Worm (Caenorhabditis elegans) whole organism, L1 larva: ENCODE data around the gene F47B8.4.
"Not testable (repeated sequence)": the region's sequence is repeated elsewhere in the genome, so short reads cannot be mapped to it uniquely, and the experiment has no call there.

ENCODE experiments used
- aly-2 ChIP-seq: fragments of 150-350 bp; optimal IDR thresholded peaks from 2 replicates; lab custom pipeline; 2014; ENCODE audit warnings: missing biosample characterization, missing genetic modification characterization
- ama-1 ChIP-seq: fragments of 150-350 bp; optimal IDR thresholded peaks from 2 replicates; lab custom pipeline; 2014
- blmp-1 ChIP-seq: fragments of 150-350 bp; optimal IDR thresholded peaks from 2 replicates; lab custom pipeline; 2014; ENCODE audit warnings: missing biosample characterization, missing genetic modification characterization
- ceh-63 ChIP-seq: fragments of 200-800 bp; sonication (Bioruptor generic); optimal IDR thresholded peaks from 2 replicates; lab custom pipeline; 2018; ENCODE audit warnings: mild to moderate bottlenecking, missing genetic modification characterization, missing compliant biosample characterization
- ceh-82 ChIP-seq, 3 experiments: fragments of 150-350 bp in 1 of 3; sonication (generic microtip) in 2 of 3; optimal IDR thresholded peaks; 2 replicates each; lab custom pipeline; 2014 to 2017; ENCODE audit warnings: missing biosample characterization in 3 of 3, missing genetic modification characterization in 3 of 3
- ceh-90 ChIP-seq: sonication (generic microtip); optimal IDR thresholded peaks from 2 replicates; lab custom pipeline; 2016; ENCODE audit warnings: missing genetic modification characterization, missing compliant biosample characterization
- dpl-1 ChIP-seq, 3 experiments: fragments of 150-350 bp in 2 of 3; sonication (generic microtip) in 1 of 3; optimal IDR thresholded peaks; 2 replicates each; lab custom pipeline; 2014 to 2017; ENCODE audit warnings: missing biosample characterization in 3 of 3, missing genetic modification characterization in 3 of 3, missing genetic modification reagents in 3 of 3
- efl-1 ChIP-seq, 4 experiments: fragments of 150-350 bp; optimal IDR thresholded peaks in 3 of 4; peaks in 1 of 4; 1 replicate in 1 of 4; 2 replicates in 3 of 4; lab custom pipeline; 2014; ENCODE audit warnings: missing biosample characterization in 2 of 4, missing genetic modification characterization in 2 of 4, missing genetic modification reagents in 2 of 4
- efl-3 ChIP-seq: fragments of 200-800 bp; sonication (Bioruptor generic); optimal IDR thresholded peaks from 2 replicates; lab custom pipeline; 2018; ENCODE audit warnings: mild to moderate bottlenecking, missing genetic modification characterization, missing compliant biosample characterization
- elt-2 ChIP-seq: sonication (generic microtip); optimal IDR thresholded peaks from 2 replicates; lab custom pipeline; 2016; ENCODE audit warnings: missing genetic modification characterization, mild to moderate bottlenecking, inconsistent platforms, missing compliant biosample characterization, missing genetic modification reagents
- fkh-8 ChIP-seq: sonication (generic microtip); optimal IDR thresholded peaks from 2 replicates; lab custom pipeline; 2016; ENCODE audit warnings: mild to moderate bottlenecking, missing genetic modification characterization, missing compliant biosample characterization
- lin-15B ChIP-seq: fragments of 150-350 bp; sonication (generic microtip); optimal IDR thresholded peaks from 3 replicates; lab custom pipeline; 2014; ENCODE audit warnings: missing biosample characterization, missing genetic modification characterization
- lsy-2 ChIP-seq, 2 experiments: fragments of 150-350 bp; optimal IDR thresholded peaks; 2 replicates each; lab custom pipeline; 2014; ENCODE audit warnings: missing biosample characterization in 2 of 2, missing genetic modification characterization in 2 of 2
- mdl-1 ChIP-seq, 2 experiments: fragments of 150-350 bp; optimal IDR thresholded peaks; 2 replicates each; lab custom pipeline; 2014 to 2017; ENCODE audit warnings: missing biosample characterization in 2 of 2, missing genetic modification characterization in 2 of 2, inconsistent platforms in 1 of 2
- mef-2 ChIP-seq: fragments of 150-350 bp; optimal IDR thresholded peaks from 2 replicates; lab custom pipeline; 2014; ENCODE audit warnings: missing biosample characterization, missing genetic modification characterization
- nhr-11 ChIP-seq: fragments of 150-350 bp; optimal IDR thresholded peaks from 2 replicates; lab custom pipeline; 2014; ENCODE audit warnings: missing biosample characterization, missing genetic modification characterization
- nhr-19 ChIP-seq: fragments of 200-800 bp; sonication (Bioruptor generic); conservative IDR thresholded peaks from 2 replicates; pipeline ENCODE4 v1.3.6; 2022; ENCODE audit warnings: missing genetic modification characterization, missing compliant biosample characterization
- nhr-76 ChIP-seq: sonication (generic microtip); optimal IDR thresholded peaks from 2 replicates; lab custom pipeline; 2017; ENCODE audit warnings: missing biosample characterization, missing genetic modification characterization
- pqm-1 ChIP-seq: sonication (generic microtip); optimal IDR thresholded peaks from 3 replicates; lab custom pipeline; 2017; ENCODE audit warnings: missing biosample characterization, missing genetic modification characterization
- snpc-4 ChIP-seq: fragments of 150-350 bp; optimal IDR thresholded peaks from 2 replicates; lab custom pipeline; 2014; ENCODE audit warnings: missing biosample characterization, missing genetic modification characterization
- vab-15 ChIP-seq: sonication (generic microtip); optimal IDR thresholded peaks from 2 replicates; lab custom pipeline; 2017; ENCODE audit warnings: missing genotype, mild to moderate bottlenecking, missing genetic modification characterization, missing compliant biosample characterization
- xbp-1 ChIP-seq: sonication (generic microtip); optimal IDR thresholded peaks from 2 replicates; lab custom pipeline; 2016; ENCODE audit warnings: missing genetic modification characterization, missing compliant biosample characterization
- zip-4 ChIP-seq: fragments of 200-800 bp; sonication (Bioruptor generic); optimal IDR thresholded peaks from 2 replicates; lab custom pipeline; 2018; ENCODE audit warnings: mild to moderate bottlenecking, missing genetic modification characterization, moderate library complexity, missing compliant biosample characterization
- ztf-4 ChIP-seq: fragments of 150-350 bp; optimal IDR thresholded peaks from 2 replicates; lab custom pipeline; 2014; ENCODE audit warnings: missing biosample characterization, missing genetic modification characterization

The F47B8.4 gene

DNA sequence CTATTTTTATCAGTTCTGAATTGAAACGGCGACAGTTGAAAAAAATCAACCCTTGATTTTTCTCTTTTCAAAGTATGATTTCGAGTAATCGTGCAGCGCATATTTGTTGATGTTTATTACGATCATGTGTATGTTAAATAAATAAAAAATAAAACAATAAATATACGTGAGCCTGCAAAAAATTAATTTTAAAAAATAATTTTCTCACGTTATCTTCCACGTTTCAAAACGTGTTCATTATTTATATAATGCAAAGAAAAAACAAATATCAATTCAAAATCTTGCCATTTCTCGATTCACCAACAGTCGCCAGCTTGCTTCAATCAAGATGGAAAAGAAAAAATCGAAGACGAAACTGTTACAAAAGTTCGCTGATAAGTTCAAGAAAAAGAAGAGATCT, 41.2 kb downstream of the F47B8.4 start, which contains the start of gene F40G12.10:
Gene F40G12.10 (plus strand): TSS at position 301 of the 400 bp plus-strand sequence.
- no peak for TF ChIP-seq lin-15B (tag; lab: Kevin White, UChicago)
- TF ChIP-seq vab-15 (tag; lab: Kevin White, UChicago), result no peak
- TF ChIP-seq ceh-63 (GFP tag; lab: Kevin White, UChicago), result no peak
- no peak for TF ChIP-seq nhr-19
- no peak for TF ChIP-seq ztf-4 (tag; lab: Kevin White, UChicago)
- no peak for TF ChIP-seq nhr-11 (tag; lab: Kevin White, UChicago)
- no peak for TF ChIP-seq elt-2 (tag; lab: Kevin White, UChicago)

DNA sequence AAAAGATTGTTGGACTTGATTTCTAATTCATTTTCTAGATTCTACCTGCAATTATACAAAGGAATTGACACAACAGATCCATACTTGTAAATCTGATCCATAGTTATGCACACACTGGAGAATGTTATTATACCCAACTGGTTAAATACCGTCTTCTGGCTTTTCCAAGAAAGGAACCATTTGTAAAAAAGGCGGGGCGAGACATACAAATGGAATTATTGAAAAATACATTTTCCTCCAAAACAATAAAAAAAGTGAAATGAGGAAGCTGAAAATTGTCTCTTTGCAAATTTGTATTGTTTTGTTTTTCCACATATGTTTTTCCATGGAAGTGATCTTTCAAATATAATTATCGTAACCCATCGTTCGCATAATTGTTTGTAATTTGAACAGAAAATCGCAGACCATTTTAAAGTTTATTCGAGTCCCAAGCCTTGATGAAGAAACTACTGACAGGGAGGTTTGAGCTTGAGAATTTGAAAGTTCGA, 42.2 kb downstream of the F47B8.4 start, which contains the start of the genes srt-74 and F40G12.9:
Gene srt-74 (minus strand): TSS at position 101 of the 488 bp plus-strand sequence.
Gene F40G12.9 (plus strand): TSS at position 438 of the 488 bp plus-strand sequence.
- no peak for TF ChIP-seq dpl-1 (GFP tag; optimal IDR thresholded peaks at IDR 0.05; lab: Kevin White, UChicago)
- no peak for TF ChIP-seq mdl-1 (tag; optimal IDR thresholded peaks at IDR 0.05; lab: Kevin White, UChicago)
- TF ChIP-seq efl-3 (GFP tag; lab: Kevin White, UChicago), result no peak
- no peak for TF ChIP-seq efl-1 (optimal IDR thresholded peaks at IDR 0.05; lab: Kevin White, UChicago)
- TF ChIP-seq efl-1 (GFP tag; optimal IDR thresholded peaks at IDR 0.05 in 1 of 2; lab: Kevin White, UChicago), result no peak
- TF ChIP-seq xbp-1 (tag; lab: Kevin White, UChicago), result no peak

DNA sequence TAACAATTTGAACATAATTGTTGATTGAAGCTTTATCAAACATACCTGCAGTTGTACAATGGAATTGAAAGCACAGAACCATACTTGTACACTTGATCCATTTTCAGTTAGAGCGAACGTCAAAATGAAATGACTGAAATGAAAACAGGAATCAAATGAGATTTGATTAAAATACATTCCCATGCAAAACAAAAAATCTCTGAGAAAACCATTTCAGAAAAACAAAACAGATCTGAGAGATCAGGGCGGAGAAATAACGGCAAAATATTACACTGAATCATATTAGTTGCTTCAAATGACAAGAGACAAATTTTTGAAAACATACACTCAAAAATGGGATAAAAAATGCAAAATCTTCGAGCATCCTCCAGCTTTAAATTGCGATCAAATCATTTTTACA, 44.7 kb downstream of the F47B8.4 start, which contains the start of gene srt-33:
Gene srt-33 (minus strand): TSS at position 101 of the 400 bp plus-strand sequence.
- TF ChIP-seq aly-2 (no peak), nhr-19 (no peak), blmp-1 (tag; lab: Kevin White, UChicago) (no peak), ceh-82 (tag; optimal IDR thresholded peaks at IDR 0.05; lab: Kevin White, UChicago) (no peak), ama-1 (no peak), ceh-90 (tag; lab: Kevin White, UChicago) (no peak), lsy-2 (tag; optimal IDR thresholded peaks at IDR 0.05; lab: Kevin White, UChicago) (no peak), mdl-1 (tag; optimal IDR thresholded peaks at IDR 0.05; lab: Kevin White, UChicago) (no peak), mef-2 (no peak), fkh-8 (tag; lab: Kevin White, UChicago) (no peak), ceh-63 (GFP tag; lab: Kevin White, UChicago) (no peak)

DNA sequence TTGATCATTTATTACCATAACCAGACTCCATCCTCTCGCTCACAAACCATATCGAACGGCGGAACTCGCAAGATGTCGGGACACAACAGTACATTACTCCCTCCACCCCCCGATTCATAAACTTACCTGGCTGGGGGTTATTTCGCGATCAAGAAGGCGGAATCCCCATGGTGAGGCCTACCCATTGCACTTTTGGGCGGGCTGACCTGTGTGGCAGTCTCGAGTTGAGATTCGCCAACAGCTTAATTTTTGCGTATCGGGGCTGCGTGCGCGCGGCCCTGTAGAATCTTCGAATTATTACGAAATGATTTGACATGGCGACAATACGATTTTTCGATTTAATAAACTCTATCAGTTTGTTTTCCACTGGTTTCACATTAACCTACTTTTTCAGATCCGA, 47.0 kb downstream of the F47B8.4 start:
- peak; percentile 40 for TF ChIP-seq snpc-4 (tag; lab: Kevin White, UChicago)

DNA sequence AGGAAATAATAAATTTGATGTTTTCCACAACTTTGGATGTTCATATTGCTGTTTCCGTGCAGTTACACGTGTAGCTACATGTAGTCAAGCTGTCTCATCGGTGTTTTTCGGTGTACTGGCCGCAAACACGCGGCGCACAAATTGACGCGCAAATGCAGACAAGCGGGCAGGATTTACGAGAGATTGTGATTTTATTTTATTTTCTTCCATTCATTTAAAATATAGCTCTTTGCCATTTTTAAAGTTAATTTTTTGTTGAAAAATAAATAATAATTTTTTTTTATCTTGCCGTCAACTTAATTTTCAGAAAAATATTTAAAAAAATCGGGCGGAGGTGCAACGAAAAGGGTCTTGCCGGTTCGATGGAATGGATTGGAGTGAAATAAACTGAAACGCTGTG, 50.2 kb downstream of the F47B8.4 start, which contains the start of gene F40G12.7:
Gene F40G12.7 (plus strand): TSS at position 301 of the 400 bp plus-strand sequence.
- not testable (repeated sequence) for TF ChIP-seq zip-4 (GFP tag; lab: Kevin White, UChicago); pqm-1; nhr-76 (tag; lab: Kevin White, UChicago)
